Fruit fly (Drosophila melanogaster): Measurements from ENCODE around the gene CG4174.

CG4174 gene

DNA sequence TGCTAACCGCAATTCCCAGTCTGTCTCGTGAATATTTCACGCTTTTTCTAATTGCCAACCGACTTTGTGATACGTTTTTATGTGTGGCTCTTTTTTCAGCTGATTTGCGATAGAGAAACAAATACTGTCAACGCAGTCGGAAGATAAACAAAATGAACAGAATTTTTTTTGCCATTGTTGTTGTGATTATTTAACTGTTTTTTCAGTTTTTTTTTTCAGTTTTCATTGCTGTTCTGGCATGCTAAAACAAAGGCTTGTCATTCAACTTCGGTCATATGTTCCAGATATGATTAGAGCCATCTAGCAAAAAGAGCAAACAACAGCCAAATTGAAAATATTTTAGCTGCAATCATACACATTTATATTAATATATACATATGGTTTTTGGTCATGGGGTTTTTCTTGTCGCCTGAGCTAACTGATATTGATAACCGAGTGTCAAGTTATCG lies 14.5 kb upstream of the CG4174 start:
- TF ChIP-seq EcR (GFP tag; optimal IDR thresholded peaks at IDR 0.05) (no peak), Dll (optimal IDR thresholded peaks at IDR 0.05) (no peak), usp (GFP tag; optimal IDR thresholded peaks at IDR 0.05) (no peak), psq (optimal IDR thresholded peaks at IDR 0.05) (no peak), pan (optimal IDR thresholded peaks at IDR 0.05) (no peak), CG8478 (optimal IDR thresholded peaks at IDR 0.05) (no peak)

DNA sequence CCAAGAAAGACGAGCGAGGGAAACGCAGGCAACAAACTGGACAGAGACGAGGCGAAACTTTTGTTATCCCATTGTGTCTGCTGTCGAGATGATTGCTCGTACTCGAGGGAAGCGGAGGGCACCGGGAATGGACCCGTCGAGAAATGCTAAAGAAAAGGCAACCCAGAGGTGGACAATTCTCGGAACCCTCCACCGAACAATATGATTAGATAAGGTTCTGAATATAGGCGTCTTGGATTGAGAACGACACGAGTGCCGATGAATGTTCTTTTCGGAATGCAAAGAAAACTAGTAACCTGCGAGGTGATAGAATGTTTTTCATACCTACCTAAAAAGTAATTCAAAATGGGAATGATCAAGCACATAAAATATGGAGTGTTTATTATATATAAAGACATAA lies 12.1 kb upstream of the CG4174 start:
- TF ChIP-seq psq (optimal IDR thresholded peaks at IDR 0.05) (no peak), pan (optimal IDR thresholded peaks at IDR 0.05) (no peak)

- TF ChIP-seq usp (GFP tag; optimal IDR thresholded peaks at IDR 0.05) (no peak), CG8478 (optimal IDR thresholded peaks at IDR 0.05) (no peak), pan (optimal IDR thresholded peaks at IDR 0.05) (no peak), Dll (optimal IDR thresholded peaks at IDR 0.05) (no peak), EcR (GFP tag; optimal IDR thresholded peaks at IDR 0.05) (no peak), psq (optimal IDR thresholded peaks at IDR 0.05) (no peak)
Observed at dm6 chr3L:18628458-18628857, 10.7 kb upstream of the CG4174 start.

DNA sequence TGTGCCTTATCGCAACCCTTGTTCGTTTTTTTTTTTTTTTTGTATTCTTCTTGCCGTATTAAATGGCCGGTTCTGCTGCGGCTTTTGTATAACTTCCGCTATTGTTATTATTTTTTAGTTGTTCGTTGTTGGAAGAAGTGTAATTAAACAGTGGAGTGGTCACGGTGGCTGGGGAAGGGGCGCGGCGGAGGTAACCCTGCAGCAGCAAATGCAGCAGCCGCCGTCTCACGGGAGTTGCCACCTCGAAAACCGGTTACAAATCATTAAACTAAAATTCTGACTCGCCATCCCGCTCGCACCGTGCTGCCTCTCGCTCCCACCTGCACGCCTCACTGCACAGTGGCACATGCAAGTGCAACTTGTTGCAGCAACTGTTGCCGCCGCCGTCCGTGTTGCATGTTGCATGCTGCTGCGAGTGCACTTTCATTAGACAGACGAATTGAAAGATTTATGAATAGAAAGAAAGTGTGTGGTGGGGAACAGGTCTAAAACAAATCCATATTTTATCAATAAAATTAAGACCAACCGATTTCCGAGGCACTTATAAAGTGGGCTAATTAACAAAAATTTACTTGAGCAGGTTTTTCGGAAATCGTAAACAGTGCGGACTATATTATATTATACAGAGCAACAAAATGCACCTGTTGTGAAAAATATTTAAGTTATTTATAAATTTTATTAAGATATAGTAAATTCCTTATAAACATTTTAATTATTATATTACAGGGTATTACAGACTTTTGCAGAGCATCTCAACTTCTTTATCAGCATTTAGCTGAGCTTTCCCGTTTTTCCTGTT lies 10.1 kb upstream of the CG4174 start:
- no peak for TF ChIP-seq CG8478 (optimal IDR thresholded peaks at IDR 0.05)
- TF ChIP-seq psq (optimal IDR thresholded peaks at IDR 0.05) = no peak
- TF ChIP-seq EcR (GFP tag; optimal IDR thresholded peaks at IDR 0.05) = no peak
- no peak for TF ChIP-seq usp (GFP tag; optimal IDR thresholded peaks at IDR 0.05)
- no peak for TF ChIP-seq Dll (optimal IDR thresholded peaks at IDR 0.05)
- TF ChIP-seq pan (optimal IDR thresholded peaks at IDR 0.05) = no peak

- no peak for TF ChIP-seq Dll (optimal IDR thresholded peaks at IDR 0.05)
Observed at dm6 chr3L:18626451-18627079, 8.8 kb upstream of the CG4174 start.

DNA sequence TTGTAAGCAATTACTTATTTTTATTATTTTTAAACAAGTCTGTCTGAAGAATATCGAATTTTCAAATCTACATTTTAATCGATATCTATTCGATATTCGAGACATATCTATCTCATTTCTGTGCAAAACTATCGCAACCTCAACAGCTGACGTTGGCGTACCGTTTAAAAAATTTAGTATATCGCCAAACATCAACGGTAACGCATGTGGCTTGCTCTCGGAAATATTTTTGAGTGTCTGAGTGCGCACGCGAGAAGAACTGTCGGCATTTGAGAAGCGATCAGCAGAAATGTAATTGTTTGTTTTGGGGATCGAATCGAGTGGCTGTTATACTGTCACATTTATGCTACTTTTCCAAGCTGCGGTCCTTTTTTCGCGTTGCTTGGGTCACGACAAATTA lies 8.0 kb upstream of the CG4174 start, which contains the start of gene MYPT-75D:
Gene MYPT-75D (plus strand): TSS at position 174 of the 400 bp plus-strand sequence.
- no peak for TF ChIP-seq usp (GFP tag; optimal IDR thresholded peaks at IDR 0.05)
- TF ChIP-seq psq (optimal IDR thresholded peaks at IDR 0.05) = no peak
- no peak for TF ChIP-seq pan (optimal IDR thresholded peaks at IDR 0.05)
- TF ChIP-seq CG8478 (optimal IDR thresholded peaks at IDR 0.05) = no peak
- TF ChIP-seq Dll (optimal IDR thresholded peaks at IDR 0.05) = no peak
- TF ChIP-seq EcR (GFP tag; optimal IDR thresholded peaks at IDR 0.05) = no peak

DNA sequence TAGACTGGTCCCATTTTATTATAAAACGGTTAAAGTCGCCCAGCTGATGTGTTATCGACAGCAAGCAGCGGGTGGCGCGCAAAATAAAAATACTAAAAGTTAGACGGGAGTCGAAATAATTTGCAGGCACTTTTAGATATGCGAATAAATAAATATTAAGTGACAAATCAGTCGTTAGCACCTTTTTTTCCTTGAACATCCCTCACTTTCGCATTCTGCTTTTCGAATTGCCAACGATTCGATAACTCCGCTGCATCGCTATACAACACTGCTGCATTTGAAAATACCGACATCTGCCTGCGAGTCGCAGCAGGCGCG lies 4.6 kb upstream of the CG4174 start, which contains the start of gene bora:
Gene bora (plus strand): TSS at position 271 of the 318 bp plus-strand sequence.
- no peak for TF ChIP-seq EcR (GFP tag; optimal IDR thresholded peaks at IDR 0.05)
- no peak for TF ChIP-seq psq (optimal IDR thresholded peaks at IDR 0.05)
- TF ChIP-seq Dll (optimal IDR thresholded peaks at IDR 0.05) = no peak
- no peak for TF ChIP-seq CG8478 (optimal IDR thresholded peaks at IDR 0.05)
- no peak for TF ChIP-seq usp (GFP tag; optimal IDR thresholded peaks at IDR 0.05)
- no peak for TF ChIP-seq pan (optimal IDR thresholded peaks at IDR 0.05)

DNA sequence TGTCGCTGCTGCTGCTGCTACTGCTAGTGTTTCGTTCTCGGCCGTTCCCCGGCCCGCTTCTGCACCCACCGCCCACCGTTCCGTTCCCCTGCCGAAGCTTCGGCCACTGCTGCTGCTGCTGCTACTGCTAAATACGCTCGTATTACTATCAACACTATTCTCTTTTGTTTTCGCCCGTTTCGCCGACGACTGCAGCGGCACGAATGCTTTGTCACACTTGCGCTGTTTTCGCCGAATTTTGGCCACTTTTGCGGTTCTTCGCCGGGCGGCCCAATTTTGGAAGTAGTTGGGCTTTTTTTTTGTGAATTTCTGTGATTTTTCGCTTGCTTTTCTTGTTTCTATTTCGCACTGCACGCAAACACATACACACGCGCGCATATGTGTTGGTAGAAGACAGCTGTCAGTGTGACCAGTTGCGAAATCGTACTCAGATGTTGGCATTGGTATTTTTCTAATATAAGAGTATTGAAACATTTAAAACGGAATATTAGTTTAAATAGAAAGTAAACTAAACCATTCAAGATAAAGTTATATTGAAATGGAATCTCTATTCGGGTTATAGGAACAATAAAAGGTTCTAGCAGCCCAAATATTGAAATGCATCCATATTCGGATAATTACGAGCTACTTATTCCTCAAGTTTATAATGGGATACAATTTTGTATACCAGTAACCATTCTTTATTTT lies 4.1 kb upstream of the CG4174 start, which contains the start of gene not:
Gene not (minus strand): TSS at position 395 of the 687 bp plus-strand sequence.
- TF ChIP-seq psq (optimal IDR thresholded peaks at IDR 0.05) = no peak
- TF ChIP-seq EcR (GFP tag; optimal IDR thresholded peaks at IDR 0.05) = no peak
- no peak for TF ChIP-seq pan (optimal IDR thresholded peaks at IDR 0.05)

dm6 chr3L:18620988-18621734 lies 3.4 kb upstream of the CG4174 start:
- no peak for TF ChIP-seq psq (optimal IDR thresholded peaks at IDR 0.05)
- TF ChIP-seq CG8478 (optimal IDR thresholded peaks at IDR 0.05) = no peak
- TF ChIP-seq usp (GFP tag; optimal IDR thresholded peaks at IDR 0.05) = no peak
- TF ChIP-seq EcR (GFP tag; optimal IDR thresholded peaks at IDR 0.05) = peak; percentile 92 to 99
- peak; percentile 79 for TF ChIP-seq Dll (optimal IDR thresholded peaks at IDR 0.05)
- peak; percentile 61 for TF ChIP-seq pan (optimal IDR thresholded peaks at IDR 0.05)

DNA sequence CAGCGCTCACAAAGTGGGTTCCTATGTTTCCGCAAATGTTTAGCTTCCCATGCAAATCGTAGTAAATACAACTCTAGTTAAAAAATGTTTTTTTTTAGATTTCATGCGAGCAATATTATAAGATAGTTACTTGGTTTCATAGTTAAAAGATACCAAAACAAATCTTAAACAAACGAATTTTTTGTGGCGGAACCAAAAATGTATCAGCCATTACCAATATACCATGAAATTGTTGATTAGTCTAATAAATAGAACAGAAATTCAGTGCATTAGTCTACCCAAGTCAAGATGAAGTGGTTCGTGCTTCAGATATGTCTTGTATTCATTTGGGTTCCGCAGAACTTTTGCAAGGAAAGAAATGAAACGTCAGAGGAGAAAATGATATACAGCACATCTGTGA lies 6.1 kb downstream of the CG4174 start, which contains the start of gene CG32199:
Gene CG32199 (plus strand): TSS at position 301 of the 400 bp plus-strand sequence.
- TF ChIP-seq Dll (optimal IDR thresholded peaks at IDR 0.05) (no peak), pan (optimal IDR thresholded peaks at IDR 0.05) (no peak), usp (GFP tag; optimal IDR thresholded peaks at IDR 0.05) (no peak), EcR (GFP tag; optimal IDR thresholded peaks at IDR 0.05) (no peak), CG8478 (optimal IDR thresholded peaks at IDR 0.05) (no peak), psq (optimal IDR thresholded peaks at IDR 0.05) (no peak)

dm6 chr3L:18609320-18609719 lies 8.4 kb downstream of the CG4174 start, which contains the start of gene CG32201:
CG32201 (plus strand) TSS chr3L:18609620.
- TF ChIP-seq usp (GFP tag; optimal IDR thresholded peaks at IDR 0.05) = no peak
- TF ChIP-seq EcR (GFP tag; optimal IDR thresholded peaks at IDR 0.05) = no peak
- no peak for TF ChIP-seq psq (optimal IDR thresholded peaks at IDR 0.05)
- no peak for TF ChIP-seq Dll (optimal IDR thresholded peaks at IDR 0.05)
- TF ChIP-seq CG8478 (optimal IDR thresholded peaks at IDR 0.05) = no peak
- no peak for TF ChIP-seq pan (optimal IDR thresholded peaks at IDR 0.05)

Measured in whole organism.